Fruit fly (Drosophila melanogaster) whole organism, embryonic: ENCODE results near the gene Prosbeta6.

Experiments
- Abd-B ChIP-seq: fragments of 200-800 bp; sonication (Bioruptor generic); optimal IDR thresholded peaks from 2 replicates; lab custom pipeline; 2018; ENCODE audit warnings: missing biosample characterization, mild to moderate bottlenecking, missing genetic modification characterization, moderate library complexity
- Atf-2 ChIP-seq: fragments of 200-800 bp; sonication (Bioruptor generic); optimal IDR thresholded peaks from 2 replicates; lab custom pipeline; 2016; ENCODE audit warnings: missing biosample characterization, missing genetic modification characterization
- Bgb ChIP-seq: fragments of 200-800 bp; sonication (Bioruptor generic); IDR thresholded peaks from 2 replicates; pipeline ENCODE4 v1.3.6; 2022; ENCODE audit warnings: missing biosample characterization, missing genetic modification characterization; ENCODE audit not compliant: partially characterized antibody
- CG10959 ChIP-seq: fragments of 200-800 bp; sonication (Bioruptor generic); IDR thresholded peaks from 2 replicates; pipeline ENCODE4 v1.3.6; 2022; ENCODE audit warnings: missing biosample characterization, missing genetic modification characterization
- CG12155 ChIP-seq: fragments of 200-800 bp; sonication (Bioruptor generic); optimal IDR thresholded peaks from 3 replicates; lab custom pipeline; 2016; ENCODE audit warnings: missing biosample characterization, missing genetic modification characterization
- CG14014 ChIP-seq: fragments of 200-800 bp; sonication (Bioruptor generic); IDR thresholded peaks from 2 replicates; pipeline ENCODE4 v1.3.6; 2022; ENCODE audit warnings: missing biosample characterization, missing genetic modification characterization
- CG14860 ChIP-seq: fragments of 200-800 bp; sonication (Bioruptor generic); IDR thresholded peaks from 3 replicates; pipeline ENCODE4 v1.3.6; 2022; ENCODE audit warnings: missing biosample characterization, missing genetic modification characterization; ENCODE audit not compliant: partially characterized antibody
- CG15011 ChIP-seq: fragments of 200-800 bp; sonication (Bioruptor generic); optimal IDR thresholded peaks from 3 replicates; lab custom pipeline; 2018; ENCODE audit warnings: missing biosample characterization, mild to moderate bottlenecking, missing genetic modification characterization
- CG15073 ChIP-seq: fragments of 200-800 bp; sonication (Bioruptor generic); optimal IDR thresholded peaks from 2 replicates; lab custom pipeline; 2016; ENCODE audit warnings: missing biosample characterization, missing genetic modification characterization
- CG1529 ChIP-seq: fragments of 200-800 bp; sonication (Bioruptor generic); optimal IDR thresholded peaks from 3 replicates; lab custom pipeline; 2018; ENCODE audit warnings: missing biosample characterization, missing genetic modification characterization
- CG15601 ChIP-seq: fragments of 200-800 bp; sonication (Bioruptor generic); optimal IDR thresholded peaks from 3 replicates; lab custom pipeline; 2019; ENCODE audit warnings: missing biosample characterization, mild to moderate bottlenecking, missing genetic modification characterization, moderate library complexity
- CG1602 ChIP-seq: fragments of 200-800 bp; sonication (Bioruptor generic); optimal IDR thresholded peaks from 3 replicates; lab custom pipeline; 2016; ENCODE audit warnings: missing biosample characterization, missing genetic modification characterization
- CG17186 ChIP-seq: fragments of 200-800 bp; sonication (Bioruptor generic); optimal IDR thresholded peaks from 3 replicates; lab custom pipeline; 2017; ENCODE audit warnings: missing biosample characterization, missing genetic modification reagents, missing genetic modification characterization
- CG17328 ChIP-seq: fragments of 200-800 bp; sonication (Bioruptor generic); IDR thresholded peaks from 2 replicates; pipeline ENCODE4 v1.3.6; 2022; ENCODE audit warnings: missing biosample characterization, missing genetic modification characterization
- CG17912 ChIP-seq: fragments of 200-800 bp; sonication (Bioruptor generic); optimal IDR thresholded peaks from 2 replicates; lab custom pipeline; 2018; ENCODE audit warnings: missing biosample characterization, mild to moderate bottlenecking, missing genetic modification characterization
- CG2875 ChIP-seq: fragments of 200-800 bp; sonication (Bioruptor generic); optimal IDR thresholded peaks from 2 replicates; lab custom pipeline; 2017; ENCODE audit warnings: missing biosample characterization, mild to moderate bottlenecking, missing genetic modification characterization, missing genetic modification reagents
- CG4328 ChIP-seq: fragments of 200-800 bp; sonication (Bioruptor generic); optimal IDR thresholded peaks from 3 replicates; lab custom pipeline; 2017; ENCODE audit warnings: missing biosample characterization, missing genetic modification reagents, missing genetic modification characterization
- CG6765 ChIP-seq: fragments of 200-800 bp; sonication (Bioruptor generic); optimal IDR thresholded peaks from 3 replicates; lab custom pipeline; 2017; ENCODE audit warnings: missing biosample characterization, mild to moderate bottlenecking, missing genetic modification characterization
- CG8359 ChIP-seq: fragments of 200-800 bp; sonication (Bioruptor generic); optimal IDR thresholded peaks from 2 replicates; lab custom pipeline; 2017; ENCODE audit warnings: missing biosample characterization, mild to moderate bottlenecking, missing genetic modification characterization, borderline replicate concordance
- CG8944 ChIP-seq: fragments of 200-800 bp; sonication (Bioruptor generic); optimal IDR thresholded peaks from 3 replicates; lab custom pipeline; 2016; ENCODE audit warnings: missing biosample characterization, missing genetic modification characterization
- CG9817 ChIP-seq: fragments of 200-800 bp; sonication (Bioruptor generic); optimal IDR thresholded peaks from 2 replicates; lab custom pipeline; 2018; ENCODE audit warnings: missing biosample characterization, mild to moderate bottlenecking, missing genetic modification characterization, moderate library complexity
- D ChIP-seq, 2 experiments: fragments of 200-800 bp in 1 of 2; fragments of >200 bp in 1 of 2; sonication (Bioruptor generic) in 1 of 2; optimal IDR thresholded peaks; 2 replicates in 1 of 2; 3 replicates in 1 of 2; lab custom pipeline; 2017; ENCODE audit warnings: mild to moderate bottlenecking in 1 of 2, missing biosample characterization in 1 of 2, missing genetic modification characterization in 1 of 2, missing genetic modification reagents in 1 of 2
- HLH4C ChIP-seq: fragments of 200-800 bp; sonication (Bioruptor generic); IDR thresholded peaks from 3 replicates; pipeline ENCODE4 v1.3.6; 2022; ENCODE audit warnings: missing biosample characterization, missing genetic modification characterization; ENCODE audit not compliant: partially characterized antibody
- Hand ChIP-seq: fragments of 200-800 bp; sonication (Bioruptor generic); optimal IDR thresholded peaks from 2 replicates; lab custom pipeline; 2017; ENCODE audit warnings: mild to moderate bottlenecking, missing biosample characterization, missing genetic modification reagents, missing genetic modification characterization
- Hmr ChIP-seq: fragments of 200-800 bp; sonication (Bioruptor generic); optimal IDR thresholded peaks from 3 replicates; lab custom pipeline; 2017; ENCODE audit warnings: mild to moderate bottlenecking, missing biosample characterization, missing genetic modification reagents, missing genetic modification characterization
- Jarid2 ChIP-seq: fragments of 200-800 bp; sonication (Bioruptor generic); optimal IDR thresholded peaks from 3 replicates; lab custom pipeline; 2017; ENCODE audit warnings: mild to moderate bottlenecking, missing biosample characterization, missing genetic modification reagents, missing genetic modification characterization
- Med ChIP-seq: fragments of 200-800 bp; sonication (Bioruptor generic); peaks from one replicate; lab custom pipeline; 2016; ENCODE audit warnings: missing biosample characterization, missing genetic modification characterization, mild to moderate bottlenecking, inconsistent platforms, moderate library complexity
- NK7.1 ChIP-seq: fragments of 200-800 bp; sonication (Bioruptor generic); optimal IDR thresholded peaks from 3 replicates; lab custom pipeline; 2016; ENCODE audit warnings: missing biosample characterization, missing genetic modification characterization
- Sox102F ChIP-seq: fragments of 200-800 bp; sonication (Bioruptor generic); optimal IDR thresholded peaks from 2 replicates; lab custom pipeline; 2018; ENCODE audit warnings: missing biosample characterization, mild to moderate bottlenecking, missing genetic modification characterization, moderate library complexity
- Tbp ChIP-seq: fragments of >200 bp; optimal IDR thresholded peaks from 2 replicates; lab custom pipeline; 2018; ENCODE audit warnings: missing biosample characterization, missing genetic modification characterization
- ara ChIP-seq: fragments of 200-800 bp; sonication (Bioruptor generic); IDR thresholded peaks from 2 replicates; pipeline ENCODE4 v1.3.6; 2022; ENCODE audit warnings: missing biosample characterization, missing genetic modification characterization
- bigmax ChIP-seq: fragments of 200-800 bp; sonication (Bioruptor generic); optimal IDR thresholded peaks from 2 replicates; lab custom pipeline; 2018; ENCODE audit warnings: missing biosample characterization, mild to moderate bottlenecking, missing genetic modification characterization
- bsh ChIP-seq, 2 experiments: fragments of 200-800 bp; sonication (Bioruptor generic); optimal IDR thresholded peaks; 2 replicates each; lab custom pipeline; 2017 to 2018; ENCODE audit warnings: mild to moderate bottlenecking in 2 of 2, missing biosample characterization in 2 of 2, missing genetic modification characterization in 2 of 2, moderate library complexity in 1 of 2
- cas ChIP-seq: fragments of 200-800 bp; sonication (Bioruptor generic); IDR thresholded peaks from 2 replicates; pipeline ENCODE4 v1.3.6; 2022; ENCODE audit warnings: missing biosample characterization, missing genetic modification characterization
- ci ChIP-seq: fragments of 200-800 bp; sonication (Bioruptor generic); IDR thresholded peaks from 3 replicates; pipeline ENCODE4 v1.3.6; 2022; ENCODE audit warnings: missing biosample characterization, missing genetic modification characterization
- crol ChIP-seq: fragments of 200-800 bp; sonication (Bioruptor generic); IDR thresholded peaks from 2 replicates; pipeline ENCODE4 v1.3.6; 2022; ENCODE audit warnings: missing biosample characterization, missing genetic modification characterization
- dmrt11E ChIP-seq: fragments of 200-800 bp; sonication (Bioruptor generic); optimal IDR thresholded peaks from 3 replicates; lab custom pipeline; 2018; ENCODE audit warnings: missing biosample characterization, mild to moderate bottlenecking, missing genetic modification characterization, moderate library complexity
- gem ChIP-seq: fragments of 200-800 bp; sonication (Bioruptor generic); optimal IDR thresholded peaks from 2 replicates; lab custom pipeline; 2019; ENCODE audit warnings: missing biosample characterization, mild to moderate bottlenecking, missing genetic modification characterization, moderate library complexity
- grn ChIP-seq: fragments of 200-800 bp; sonication (Bioruptor generic); optimal IDR thresholded peaks from 3 replicates; lab custom pipeline; 2017; ENCODE audit warnings: missing biosample characterization, missing genetic modification characterization
- inv ChIP-seq: fragments of 200-800 bp; sonication (Bioruptor generic); IDR thresholded peaks from 2 replicates; pipeline ENCODE4 v1.3.6; 2022; ENCODE audit warnings: missing biosample characterization, missing genetic modification characterization; ENCODE audit not compliant: partially characterized antibody
- jigr1 ChIP-seq: fragments of 200-800 bp; sonication (Bioruptor generic); IDR thresholded peaks from 3 replicates; pipeline ENCODE4 v1.3.6; 2022; ENCODE audit warnings: missing biosample characterization, missing genetic modification characterization
- lmd ChIP-seq: fragments of 200-800 bp; sonication (Bioruptor generic); IDR thresholded peaks from 2 replicates; pipeline ENCODE4 v1.3.6; 2022; ENCODE audit warnings: missing biosample characterization, missing genetic modification characterization
- oc ChIP-seq: fragments of 200-800 bp; sonication (Bioruptor generic); optimal IDR thresholded peaks from 2 replicates; lab custom pipeline; 2018; ENCODE audit warnings: missing biosample characterization, mild to moderate bottlenecking, missing genetic modification characterization, moderate library complexity
- org-1 ChIP-seq: fragments of 200-800 bp; sonication (Bioruptor generic); optimal IDR thresholded peaks from 2 replicates; lab custom pipeline; 2017; ENCODE audit warnings: missing biosample characterization, missing genetic modification characterization
- slbo ChIP-seq: fragments of 200-800 bp; sonication (Bioruptor generic); IDR thresholded peaks from 2 replicates; pipeline ENCODE4 v1.3.6; 2022; ENCODE audit warnings: missing biosample characterization, missing genetic modification characterization
- slp2 ChIP-seq: fragments of 200-800 bp; sonication (Bioruptor generic); optimal IDR thresholded peaks from 2 replicates; lab custom pipeline; 2016; ENCODE audit warnings: missing biosample characterization, missing genetic modification characterization
- ssp ChIP-seq: fragments of 200-800 bp; sonication (Bioruptor generic); IDR thresholded peaks from 2 replicates; pipeline ENCODE4 v1.3.6; 2022; ENCODE audit warnings: missing biosample characterization, missing genetic modification characterization
- tna ChIP-seq: fragments of 200-800 bp; sonication (Bioruptor generic); IDR thresholded peaks from 2 replicates; pipeline ENCODE4 v1.3.6; 2022; ENCODE audit warnings: missing biosample characterization, missing genetic modification characterization; ENCODE audit not compliant: partially characterized antibody
- vfl ChIP-seq: fragments of 200-800 bp; sonication (Bioruptor generic); optimal IDR thresholded peaks from 2 replicates; lab custom pipeline; 2016; ENCODE audit warnings: missing biosample characterization, missing genetic modification characterization
- zf30C ChIP-seq: fragments of 200-800 bp; sonication (Bioruptor generic); optimal IDR thresholded peaks from 3 replicates; lab custom pipeline; 2018; ENCODE audit warnings: missing biosample characterization, mild to moderate bottlenecking, missing genetic modification characterization

Prosbeta6 gene

dm6 chr3L:16653679-16654078, 43.5 kb upstream of the Prosbeta6 start (continued):
- no peak for TF ChIP-seq lmd
- TF ChIP-seq Hand (GFP tag; lab: Kevin White, UChicago), result no peak
- TF ChIP-seq CG17186 (GFP tag; lab: Kevin White, UChicago), result no peak
- peak; percentile 61 for TF ChIP-seq Med (GFP tag; lab: Kevin White, UChicago)
- no peak for TF ChIP-seq Tbp (GFP tag; lab: Kevin White, UChicago)
- no peak for TF ChIP-seq CG15601 (tag; lab: Kevin White, UChicago)
- TF ChIP-seq HLH4C (GFP tag; lab: Robert Waterston, UW), result no peak
- 0 out of 2 replicates have a peak, but pooled peaks have one; percentile 21 for TF ChIP-seq CG14014
- no peak for TF ChIP-seq Atf-2 (GFP tag; lab: Kevin White, UChicago)
- TF ChIP-seq oc (tag; lab: Kevin White, UChicago), result no peak
- no peak for TF ChIP-seq jigr1 (GFP tag; lab: Robert Waterston, UW)
- no peak for TF ChIP-seq tna (GFP tag; lab: Robert Waterston, UW)
- no peak for TF ChIP-seq grn (GFP tag; lab: Kevin White, UChicago)
- TF ChIP-seq CG14860 (GFP tag; lab: Robert Waterston, UW), result no peak
- no peak for TF ChIP-seq CG9817 (tag; lab: Kevin White, UChicago)
- TF ChIP-seq CG8944, result no peak
- TF ChIP-seq CG10959 (GFP tag; lab: Robert Waterston, UW), result 0 out of 2 replicates have a peak, but pooled peaks have one; percentile 9
- no peak for TF ChIP-seq slp2 (GFP tag; lab: Kevin White, UChicago)
- 0 out of 2 replicates have a peak, but pooled peaks have one; percentile 12 for TF ChIP-seq ssp (GFP tag; lab: Robert Waterston, UW)
- no peak for TF ChIP-seq CG17912 (GFP tag; lab: Kevin White, UChicago)
- no peak for TF ChIP-seq CG12155 (GFP tag; lab: Kevin White, UChicago)
- TF ChIP-seq cas, result no peak
- TF ChIP-seq org-1 (GFP tag; lab: Kevin White, UChicago), result no peak
- no peak for TF ChIP-seq CG1529 (GFP tag; lab: Kevin White, UChicago)
- peak; percentile 26; the same call in 1 of the 2 replicates for TF ChIP-seq slbo
- TF ChIP-seq vfl (GFP tag; lab: Kevin White, UChicago), result no peak
- no peak for TF ChIP-seq CG8359
- no peak for TF ChIP-seq CG1602 (GFP tag; lab: Kevin White, UChicago)
- no peak for TF ChIP-seq Abd-B
- no peak for TF ChIP-seq Jarid2 (GFP tag; lab: Kevin White, UChicago)
- no peak for TF ChIP-seq bigmax (GFP tag; lab: Kevin White, UChicago)
- peak; percentile 43 for TF ChIP-seq crol (GFP tag; lab: Robert Waterston, UW)
- no peak for TF ChIP-seq Hmr (GFP tag; lab: Kevin White, UChicago)
- no peak for TF ChIP-seq CG6765 (GFP tag; lab: Kevin White, UChicago)
- TF ChIP-seq Bgb (GFP tag; lab: Robert Waterston, UW), result no peak
- no peak for TF ChIP-seq CG4328
- TF ChIP-seq inv (GFP tag; lab: Robert Waterston, UW), result no peak
- no peak for TF ChIP-seq dmrt11E
- TF ChIP-seq CG17328, result no peak
- no peak for TF ChIP-seq ci (GFP tag; lab: Robert Waterston, UW)
- TF ChIP-seq NK7.1 (GFP tag; lab: Kevin White, UChicago), result no peak
- TF ChIP-seq CG15073 (GFP tag; lab: Kevin White, UChicago), result no peak
- 0 out of 2 replicates have a peak, but pooled peaks have one; percentile 13 for TF ChIP-seq ara (GFP tag; lab: Robert Waterston, UW)
- TF ChIP-seq zf30C, result no peak
- TF ChIP-seq Sox102F (GFP tag; lab: Kevin White, UChicago), result no peak
- no peak for TF ChIP-seq bsh (GFP tag; optimal IDR thresholded peaks at IDR 0.05; lab: Kevin White, UChicago)
- TF ChIP-seq gem (tag; lab: Kevin White, UChicago), result no peak
- no peak for TF ChIP-seq CG15011 (GFP tag; lab: Kevin White, UChicago)
- TF ChIP-seq D (optimal IDR thresholded peaks at IDR 0.05; lab: Kevin White, UChicago), result no peak
- no peak for TF ChIP-seq D (GFP tag; optimal IDR thresholded peaks at IDR 0.05; lab: Kevin White, UChicago)
- TF ChIP-seq CG2875, result no peak
